Fruit fly (Drosophila melanogaster): ENCODE measurements around the gene CG1737.

Gene CG1737

DNA sequence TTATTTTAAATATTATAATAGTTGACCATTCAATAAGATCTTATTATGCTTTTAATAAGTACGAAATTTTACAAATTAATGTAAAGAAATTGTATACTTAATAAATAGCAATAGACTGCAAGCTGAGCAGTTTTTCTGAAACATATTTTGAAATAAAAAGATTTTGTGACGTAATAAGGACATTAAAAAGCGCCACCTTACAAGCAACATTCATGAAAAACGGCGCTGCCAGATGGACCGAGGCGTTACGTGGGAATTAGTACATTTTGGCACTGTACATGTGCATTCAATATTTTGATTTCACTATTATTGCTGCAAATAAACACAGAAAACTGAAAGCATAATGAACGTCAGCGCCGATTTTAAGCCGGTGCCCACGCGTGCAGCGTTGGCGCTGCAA is 1.6 kb upstream of the CG1737 start, which contains the start of gene CG1738 (continued):
- TF ChIP-seq Max (GFP tag; optimal IDR thresholded peaks at IDR 0.05) (no peak), CG18619 (GFP tag; optimal IDR thresholded peaks at IDR 0.05) (no peak), gfzf (GFP tag; optimal IDR thresholded peaks at IDR 0.05) (peak; percentile 71), NfI (GFP tag; optimal IDR thresholded peaks at IDR 0.05) (no peak), CG13624 (GFP tag; optimal IDR thresholded peaks at IDR 0.05) (no peak), CG1233 (GFP tag; optimal IDR thresholded peaks at IDR 0.05) (no peak), B-H1 (GFP tag; IDR thresholded peaks at IDR 0.05) (no peak), CG10209 (GFP tag; optimal IDR thresholded peaks at IDR 0.05) (no peak), Dbx (GFP tag; IDR thresholded peaks at IDR 0.05) (0 out of 3 replicates have a peak, but pooled peaks have one; percentile 32), ATbp (GFP tag; optimal IDR thresholded peaks at IDR 0.05) (no peak), CG10267 (tag; optimal IDR thresholded peaks at IDR 0.05) (peak; percentile 37), Oaz (GFP tag; IDR thresholded peaks at IDR 0.05) (no peak), fd3F (GFP tag; optimal IDR thresholded peaks at IDR 0.05) (no peak), Pdp1 (GFP tag; optimal IDR thresholded peaks at IDR 0.05) (peak in 1 of 2 experiments; percentile 90), unpg (GFP tag; optimal IDR thresholded peaks at IDR 0.05) (peak; percentile 17), CG12391 (tag; optimal IDR thresholded peaks at IDR 0.05) (peak; percentile 1), oc (tag; optimal IDR thresholded peaks at IDR 0.05) (no peak), yki (optimal IDR thresholded peaks at IDR 0.05) (no peak), CG34224 (GFP tag; IDR thresholded peaks at IDR 0.05; ENCODE audit: partially characterized antibody) (no peak), jumu (GFP tag; optimal IDR thresholded peaks at IDR 0.05) (no peak), Ptx1 (GFP tag; IDR thresholded peaks at IDR 0.05) (peak; percentile 40), TFAM (GFP tag; optimal IDR thresholded peaks at IDR 0.05) (no peak), Nf-YC (tag; optimal IDR thresholded peaks at IDR 0.05) (peak; percentile 21), ci (GFP tag; IDR thresholded peaks at IDR 0.05) (no peak), pzg (GFP tag; optimal IDR thresholded peaks at IDR 0.05) (peak; percentile 47), Hr39 (optimal IDR thresholded peaks at IDR 0.05) (no peak), H15 (GFP tag; IDR thresholded peaks at IDR 0.05) (no peak), Taf1 (GFP tag; IDR thresholded peaks at IDR 0.05) (no peak), dysf (GFP tag; IDR thresholded peaks at IDR 0.05) (0 out of 3 replicates have a peak, but pooled peaks have one; percentile 45), Six4 (GFP tag; optimal IDR thresholded peaks at IDR 0.05) (no peak), CkIIα-i1 (GFP tag; IDR thresholded peaks at IDR 0.05) (no peak), ara (GFP tag; IDR thresholded peaks at IDR 0.05) (no peak), NFAT (GFP tag; IDR thresholded peaks at IDR 0.05) (peak; percentile 31; the same call in 1 of the 2 replicates), CG1602 (GFP tag; optimal IDR thresholded peaks at IDR 0.05) (no peak), da (GFP tag; optimal IDR thresholded peaks at IDR 0.05) (no peak), CG6683 (GFP tag; optimal IDR thresholded peaks at IDR 0.05) (no peak), CG8290 (GFP tag; optimal IDR thresholded peaks at IDR 0.05) (no peak), CG8290 (tag; optimal IDR thresholded peaks at IDR 0.05) (no peak), CG11723 (GFP tag; optimal IDR thresholded peaks at IDR 0.05) (no peak), CG10979 (tag; optimal IDR thresholded peaks at IDR 0.05) (no peak), PHDP (tag; optimal IDR thresholded peaks at IDR 0.05) (peak; percentile 23), vvl (GFP tag; IDR thresholded peaks at IDR 0.05) (0 out of 2 replicates have a peak, but pooled peaks have one; percentile 8), CG12769 (tag; optimal IDR thresholded peaks at IDR 0.05) (no peak), btn (GFP tag; optimal IDR thresholded peaks at IDR 0.05) (no peak), pros (GFP tag; optimal IDR thresholded peaks at IDR 0.05) (no peak), wor (GFP tag; IDR thresholded peaks at IDR 0.05) (no peak), CG12155 (GFP tag; optimal IDR thresholded peaks at IDR 0.05) (no peak), dati (GFP tag; IDR thresholded peaks at IDR 0.05) (no peak), ap (GFP tag; IDR thresholded peaks at IDR 0.05) (no peak), bsh (GFP tag; optimal IDR thresholded peaks at IDR 0.05) (peak in 1 of 2 experiments; percentile 4), CG9932 (GFP tag; IDR thresholded peaks at IDR 0.05) (peak; percentile 61), CG14441 (GFP tag; IDR thresholded peaks at IDR 0.05) (no peak), fd96Cb (tag; optimal IDR thresholded peaks at IDR 0.05) (no peak)
